Worm (Caenorhabditis elegans) whole organism, L2 larva: ENCODE measurements around the gene srh-255.

Source experiments
- C34F6.9 ChIP-seq: fragments of 150-350 bp; optimal IDR thresholded peaks from 2 replicates; lab custom pipeline; 2014; ENCODE audit warnings: missing biosample characterization, missing genetic modification characterization
- F13H6.1 ChIP-seq: sonication (generic microtip); optimal IDR thresholded peaks from 2 replicates; lab custom pipeline; 2016; ENCODE audit warnings: missing genetic modification characterization, missing compliant biosample characterization
- R02D3.7 ChIP-seq: fragments of 150-350 bp; optimal IDR thresholded peaks from 2 replicates; lab custom pipeline; 2014; ENCODE audit warnings: missing biosample characterization, missing genetic modification characterization
- Y55F3AM.14 ChIP-seq: fragments of 200-800 bp; sonication (Bioruptor generic); optimal IDR thresholded peaks from 2 replicates; lab custom pipeline; 2018; ENCODE audit warnings: mild to moderate bottlenecking, missing genetic modification characterization, missing compliant biosample characterization
- ZK546.5 ChIP-seq: sonication (generic microtip); optimal IDR thresholded peaks from 2 replicates; lab custom pipeline; 2017; ENCODE audit warnings: missing biosample characterization, missing genetic modification characterization
- blmp-1 ChIP-seq: sonication (generic microtip); optimal IDR thresholded peaks from 2 replicates; lab custom pipeline; 2017; ENCODE audit warnings: missing genetic modification characterization, mild to moderate bottlenecking, missing compliant biosample characterization, antibody characterized with exemption, moderate library complexity; ENCODE audit not compliant: insufficient read depth
- ceh-82 ChIP-seq: fragments of 150-350 bp; optimal IDR thresholded peaks from 2 replicates; lab custom pipeline; 2014; ENCODE audit warnings: missing biosample characterization, missing genetic modification characterization
- crh-2 ChIP-seq: sonication (generic microtip); optimal IDR thresholded peaks from 2 replicates; lab custom pipeline; 2017; ENCODE audit warnings: missing biosample characterization, missing genetic modification characterization
- dmd-4 ChIP-seq: sonication (generic microtip); optimal IDR thresholded peaks from 2 replicates; lab custom pipeline; 2017; ENCODE audit warnings: missing biosample characterization, missing genetic modification characterization
- elt-3 ChIP-seq: sonication (generic microtip); optimal IDR thresholded peaks from 2 replicates; lab custom pipeline; 2017; ENCODE audit warnings: missing biosample characterization, missing genetic modification characterization
- fos-1 ChIP-seq: fragments of 150-350 bp; optimal IDR thresholded peaks from 2 replicates; lab custom pipeline; 2014; ENCODE audit warnings: missing biosample characterization, missing genetic modification characterization
- gmeb-1 ChIP-seq: fragments of 150-350 bp; optimal IDR thresholded peaks from 2 replicates; lab custom pipeline; 2014; ENCODE audit warnings: missing biosample characterization, missing genetic modification characterization
- mab-5 ChIP-seq: fragments of 150-350 bp; optimal IDR thresholded peaks from 2 replicates; lab custom pipeline; 2014; ENCODE audit warnings: missing biosample characterization, missing genetic modification characterization
- mbf-1 ChIP-seq: sonication (generic microtip); optimal IDR thresholded peaks from 2 replicates; lab custom pipeline; 2017; ENCODE audit warnings: missing biosample characterization, missing genetic modification characterization
- mdl-1 ChIP-seq, 2 experiments: fragments of 150-350 bp in 1 of 2; sonication (generic microtip) in 1 of 2; optimal IDR thresholded peaks; 2 replicates each; lab custom pipeline; 2017; ENCODE audit warnings: missing biosample characterization in 2 of 2, missing genetic modification characterization in 2 of 2
- nhr-10 ChIP-seq: sonication (generic microtip); optimal IDR thresholded peaks from 2 replicates; lab custom pipeline; 2017; ENCODE audit warnings: missing biosample characterization, missing genetic modification characterization
- nhr-11 ChIP-seq: fragments of 150-350 bp; optimal IDR thresholded peaks from 2 replicates; lab custom pipeline; 2014; ENCODE audit warnings: missing biosample characterization, missing genetic modification characterization
- nhr-12 ChIP-seq: fragments of 150-350 bp; optimal IDR thresholded peaks from 2 replicates; lab custom pipeline; 2014; ENCODE audit warnings: missing biosample characterization, missing genetic modification characterization
- nhr-23 ChIP-seq: fragments of 150-350 bp; optimal IDR thresholded peaks from 2 replicates; lab custom pipeline; 2014; ENCODE audit warnings: missing biosample characterization, missing genetic modification reagents, missing genetic modification characterization
- nhr-6 ChIP-seq: fragments of 150-350 bp; optimal IDR thresholded peaks from 2 replicates; lab custom pipeline; 2014; ENCODE audit warnings: missing biosample characterization, missing genetic modification characterization
- peb-1 ChIP-seq: fragments of 150-350 bp; optimal IDR thresholded peaks from 2 replicates; lab custom pipeline; 2014; ENCODE audit warnings: missing biosample characterization, missing genetic modification characterization
- sem-4 ChIP-seq: fragments of 150-350 bp; optimal IDR thresholded peaks from 2 replicates; lab custom pipeline; 2014; ENCODE audit warnings: missing biosample characterization, missing genetic modification reagents, missing genetic modification characterization
- skn-1 ChIP-seq: sonication (generic microtip); optimal IDR thresholded peaks from 2 replicates; lab custom pipeline; 2017; ENCODE audit warnings: missing biosample characterization, missing genetic modification characterization
- sma-3 ChIP-seq: sonication (generic microtip); optimal IDR thresholded peaks from 2 replicates; lab custom pipeline; 2016; ENCODE audit warnings: missing genetic modification reagents, missing genetic modification characterization, missing compliant biosample characterization
- sma-9 ChIP-seq, 2 experiments: fragments of 150-350 bp in 1 of 2; sonication (generic microtip) in 1 of 2; optimal IDR thresholded peaks; 2 replicates each; lab custom pipeline; 2014 to 2016; ENCODE audit warnings: missing genetic modification characterization in 2 of 2, mild to moderate bottlenecking in 1 of 2, missing biosample characterization in 1 of 2, missing compliant biosample characterization in 1 of 2, missing genetic modification reagents in 1 of 2, moderate library complexity in 1 of 2
- snpc-4 ChIP-seq: fragments of 150-350 bp; optimal IDR thresholded peaks from 2 replicates; lab custom pipeline; 2014; ENCODE audit warnings: missing biosample characterization, missing genetic modification characterization
- unc-39 ChIP-seq: fragments of 150-350 bp; optimal IDR thresholded peaks from 2 replicates; lab custom pipeline; 2014; ENCODE audit warnings: missing biosample characterization, missing genetic modification characterization
- unc-55 ChIP-seq: fragments of 150-350 bp; sonication (generic microtip); optimal IDR thresholded peaks from 3 replicates; lab custom pipeline; 2014; ENCODE audit warnings: missing biosample characterization, missing genetic modification reagents, missing genetic modification characterization
- unc-62 ChIP-seq: fragments of 150-350 bp; optimal IDR thresholded peaks from 2 replicates; lab custom pipeline; 2014; ENCODE audit warnings: missing biosample characterization, missing genetic modification reagents, missing genetic modification characterization
- zag-1 ChIP-seq: fragments of 150-350 bp; optimal IDR thresholded peaks from 2 replicates; lab custom pipeline; 2014; ENCODE audit warnings: missing biosample characterization, missing genetic modification characterization
- ztf-1 ChIP-seq: fragments of 200-800 bp; sonication (Bioruptor generic); conservative IDR thresholded peaks from 2 replicates; pipeline ENCODE4 v1.3.6; 2022; ENCODE audit warnings: missing genetic modification characterization, missing compliant biosample characterization
- ztf-11 ChIP-seq: sonication (generic microtip); optimal IDR thresholded peaks from 2 replicates; lab custom pipeline; 2017; ENCODE audit warnings: missing biosample characterization, missing genetic modification characterization
- ztf-4 ChIP-seq: fragments of 150-350 bp; optimal IDR thresholded peaks from 2 replicates; lab custom pipeline; 2014; ENCODE audit warnings: missing biosample characterization, missing genetic modification characterization

The srh-255 gene

ce11 chrV:17066634-17067033 is 1.9 kb downstream of the srh-255 start:
- TF ChIP-seq mab-5 (tag; lab: Kevin White, UChicago) (no peak), Y55F3AM.14 (GFP tag; lab: Kevin White, UChicago) (no peak), nhr-23 (no peak), unc-62 (GFP tag; lab: Kevin White, UChicago) (no peak), dmd-4 (no peak), blmp-1 (tag; lab: Kevin White, UChicago) (no peak), mdl-1 (tag; optimal IDR thresholded peaks at IDR 0.05; lab: Kevin White, UChicago) (no peak), nhr-12 (tag; lab: Kevin White, UChicago) (no peak), R02D3.7 (tag; lab: Kevin White, UChicago) (no peak), peb-1 (tag; lab: Kevin White, UChicago) (no peak), sma-9 (GFP tag; optimal IDR thresholded peaks at IDR 0.05; lab: Kevin White, UChicago) (no peak), sma-9 (tag; optimal IDR thresholded peaks at IDR 0.05; lab: Kevin White, UChicago) (no peak)
- TF ChIP-seq, all 48 proteins: peak for 0

- TF ChIP-seq unc-62 (GFP tag; lab: Kevin White, UChicago), result no peak
- no peak for TF ChIP-seq nhr-10 (tag; lab: Kevin White, UChicago)
- no peak for TF ChIP-seq mab-5 (tag; lab: Kevin White, UChicago)
- no peak for TF ChIP-seq ceh-82 (tag; lab: Kevin White, UChicago)
- no peak for TF ChIP-seq crh-2 (tag; lab: Kevin White, UChicago)
- TF ChIP-seq ZK546.5 (tag; lab: Kevin White, UChicago), result no peak
- no peak for TF ChIP-seq ztf-11 (tag; lab: Kevin White, UChicago)
- TF ChIP-seq zag-1 (tag; lab: Kevin White, UChicago), result no peak
- TF ChIP-seq unc-39 (tag; lab: Kevin White, UChicago), result no peak
- no peak for TF ChIP-seq C34F6.9 (tag; lab: Kevin White, UChicago)
- TF ChIP-seq F13H6.1 (tag; lab: Kevin White, UChicago), result no peak
These were observed 4.1 kb downstream of the srh-255 start, which contains the start of gene T05E12.8 for ce11 chrV:17068839-17069238. Gene T05E12.8 (plus strand): TSS chrV:17069139.

ce11 chrV:17071578-17071977 is 6.8 kb downstream of the srh-255 start, which contains the start of gene srbc-14:
Gene srbc-14 (minus strand): TSS chrV:17071678.
- no peak for TF ChIP-seq snpc-4 (tag; lab: Kevin White, UChicago)
- no peak for TF ChIP-seq nhr-23
- no peak for TF ChIP-seq gmeb-1
- no peak for TF ChIP-seq nhr-6
- no peak for TF ChIP-seq elt-3 (tag; lab: Kevin White, UChicago)
- no peak for TF ChIP-seq nhr-11 (tag; lab: Kevin White, UChicago)
- no peak for TF ChIP-seq ztf-4 (tag; lab: Kevin White, UChicago)
- no peak for TF ChIP-seq fos-1 (tag; lab: Kevin White, UChicago)
- no peak for TF ChIP-seq crh-2 (tag; lab: Kevin White, UChicago)
- TF ChIP-seq dmd-4, result no peak
- TF ChIP-seq unc-55 (GFP tag; lab: Kevin White, UChicago), result no peak

ce11 chrV:17075900-17076299 is 11.1 kb downstream of the srh-255 start, which contains the start of gene str-125:
Gene str-125 (minus strand): TSS chrV:17076000.
- no peak for TF ChIP-seq nhr-6
- no peak for TF ChIP-seq snpc-4 (tag; lab: Kevin White, UChicago)
- TF ChIP-seq fos-1 (tag; lab: Kevin White, UChicago), result no peak
- no peak for TF ChIP-seq sem-4
- TF ChIP-seq ZK546.5 (tag; lab: Kevin White, UChicago), result no peak

- no peak for TF ChIP-seq peb-1 (tag; lab: Kevin White, UChicago)
- no peak for TF ChIP-seq mdl-1 (tag; optimal IDR thresholded peaks at IDR 0.05; lab: Kevin White, UChicago)
- no peak for TF ChIP-seq nhr-23
- no peak for TF ChIP-seq sem-4
- TF ChIP-seq blmp-1 (tag; lab: Kevin White, UChicago), result no peak
- no peak for TF ChIP-seq R02D3.7 (tag; lab: Kevin White, UChicago)
- no peak for TF ChIP-seq skn-1 (tag; lab: Kevin White, UChicago)
- TF ChIP-seq mbf-1, result no peak
- no peak for TF ChIP-seq nhr-11 (tag; lab: Kevin White, UChicago)
- TF ChIP-seq ztf-1 (GFP tag; lab: Robert Waterston, UW), result no peak
- no peak for TF ChIP-seq sma-3 (GFP tag; lab: Kevin White, UChicago)
- TF ChIP-seq ztf-4 (tag; lab: Kevin White, UChicago), result no peak
- TF ChIP-seq C34F6.9 (tag; lab: Kevin White, UChicago), result no peak
- no peak for TF ChIP-seq Y55F3AM.14 (GFP tag; lab: Kevin White, UChicago)
- no peak for TF ChIP-seq ceh-82 (tag; lab: Kevin White, UChicago)
These were observed 13.1 kb downstream of the srh-255 start, which contains the start of gene T05E12.3 for ce11 chrV:17077889-17078288. Gene T05E12.3 (minus strand): TSS chrV:17077989.
